Fruit fly (Drosophila melanogaster) whole organism, prepupa: ENCODE results near the gene CG6418.

Source experiments
- CG10631 ChIP-seq: fragments of 200-800 bp; sonication (Bioruptor generic); optimal IDR thresholded peaks from 2 replicates; lab custom pipeline; 2016; ENCODE audit warnings: missing biosample characterization, missing genetic modification characterization
- CG10669 ChIP-seq: fragments of 200-800 bp; sonication (Bioruptor generic); optimal IDR thresholded peaks from 3 replicates; lab custom pipeline; 2018; ENCODE audit warnings: missing biosample characterization, mild to moderate bottlenecking, missing genetic modification characterization, moderate library complexity
- CG11762 ChIP-seq: fragments of 200-800 bp; sonication (Bioruptor generic); optimal IDR thresholded peaks from 3 replicates; lab custom pipeline; 2016; ENCODE audit warnings: missing biosample characterization, missing genetic modification characterization; ENCODE audit not compliant: insufficient read depth
- CG15336 ChIP-seq: fragments of 200-800 bp; sonication (Bioruptor generic); IDR thresholded peaks from 2 replicates; pipeline ENCODE4 v1.3.6; 2022; ENCODE audit warnings: missing biosample characterization, missing genetic modification characterization
- CG1621 ChIP-seq: fragments of 200-800 bp; sonication (Bioruptor generic); optimal IDR thresholded peaks from 3 replicates; lab custom pipeline; 2018; ENCODE audit warnings: missing biosample characterization, mild to moderate bottlenecking, missing genetic modification characterization
- CG16779 ChIP-seq: fragments of 200-800 bp; sonication (Bioruptor generic); optimal IDR thresholded peaks from 3 replicates; lab custom pipeline; 2017; ENCODE audit warnings: missing biosample characterization, mild to moderate bottlenecking, missing genetic modification characterization
- CG3032 ChIP-seq: fragments of 200-800 bp; optimal IDR thresholded peaks from 2 replicates; lab custom pipeline; 2019; ENCODE audit warnings: missing biosample characterization, mild to moderate bottlenecking, missing genetic modification characterization, moderate library complexity
- CG32006 ChIP-seq: fragments of 200-800 bp; sonication (Bioruptor generic); optimal IDR thresholded peaks from 3 replicates; lab custom pipeline; 2017; ENCODE audit warnings: missing biosample characterization, mild to moderate bottlenecking, missing genetic modification characterization
- CG34406 ChIP-seq: fragments of 200-800 bp; sonication (Bioruptor generic); optimal IDR thresholded peaks from 3 replicates; lab custom pipeline; 2016; ENCODE audit warnings: missing biosample characterization, missing genetic modification characterization
- CG4318 ChIP-seq: fragments of 200-800 bp; sonication (Bioruptor generic); optimal IDR thresholded peaks from 3 replicates; lab custom pipeline; 2017; ENCODE audit warnings: missing biosample characterization, mild to moderate bottlenecking, missing genetic modification characterization
- CG6163 ChIP-seq: fragments of 200-800 bp; sonication (Bioruptor generic); IDR thresholded peaks from 3 replicates; pipeline ENCODE4 v1.3.6; 2022; ENCODE audit warnings: missing biosample characterization, missing genetic modification characterization
- CG6808 ChIP-seq: fragments of 200-800 bp; sonication (Bioruptor generic); optimal IDR thresholded peaks from 3 replicates; lab custom pipeline; 2017; ENCODE audit warnings: missing biosample characterization, missing genetic modification characterization, mild to moderate bottlenecking, moderate library complexity, missing genetic modification reagents
- CG7368 ChIP-seq: fragments of 200-800 bp; sonication (Bioruptor generic); optimal IDR thresholded peaks from 3 replicates; lab custom pipeline; 2016; ENCODE audit warnings: missing biosample characterization, missing genetic modification characterization
- CG8119 ChIP-seq: fragments of 200-800 bp; sonication (Bioruptor generic); IDR thresholded peaks from 3 replicates; pipeline ENCODE4 v1.3.6; 2022; ENCODE audit warnings: missing biosample characterization, missing genetic modification characterization
- CG8632 ChIP-seq: fragments of 200-800 bp; sonication (Bioruptor generic); optimal IDR thresholded peaks from 3 replicates; lab custom pipeline; 2016; ENCODE audit warnings: missing biosample characterization, missing genetic modification characterization
- CG9139 ChIP-seq: fragments of 200-800 bp; sonication (Bioruptor generic); optimal IDR thresholded peaks from 3 replicates; lab custom pipeline; 2017; ENCODE audit warnings: missing biosample characterization, mild to moderate bottlenecking, missing genetic modification characterization
- Eip75B ChIP-seq: fragments of 200-800 bp; sonication (Bioruptor generic); optimal IDR thresholded peaks from 3 replicates; lab custom pipeline; 2016; ENCODE audit warnings: missing biosample characterization, missing genetic modification characterization
- Eip78C ChIP-seq: fragments of 200-800 bp; sonication (Bioruptor generic); peaks from one replicate; lab custom pipeline; 2016; ENCODE audit warnings: missing biosample characterization, missing genetic modification characterization
- Eip93F ChIP-seq: fragments of 200-800 bp; sonication (Bioruptor generic); optimal IDR thresholded peaks from 2 replicates; lab custom pipeline; 2016; ENCODE audit warnings: missing biosample characterization, mild to moderate bottlenecking, missing genetic modification characterization
- Ets21C ChIP-seq: fragments of 200-800 bp; sonication (Bioruptor generic); optimal IDR thresholded peaks from 3 replicates; lab custom pipeline; 2016; ENCODE audit warnings: missing biosample characterization, missing genetic modification characterization
- Ets96B ChIP-seq: fragments of 200-800 bp; optimal IDR thresholded peaks from 2 replicates; lab custom pipeline; 2019; ENCODE audit warnings: missing biosample characterization, mild to moderate bottlenecking, missing genetic modification characterization, moderate library complexity
- Hr38 ChIP-seq: sonication (Bioruptor generic); optimal IDR thresholded peaks from 2 replicates; lab custom pipeline; 2016; ENCODE audit warnings: missing biosample characterization, missing genetic modification characterization
- Hr39 ChIP-seq: fragments of 200-800 bp; sonication (Bioruptor generic); optimal IDR thresholded peaks from 2 replicates; lab custom pipeline; 2016; ENCODE audit warnings: missing biosample characterization, missing genetic modification characterization
- Hr4 ChIP-seq: fragments of 200-800 bp; sonication (Bioruptor generic); optimal IDR thresholded peaks from 3 replicates; lab custom pipeline; 2016; ENCODE audit warnings: missing biosample characterization, missing genetic modification characterization
- Lpt ChIP-seq: fragments of 200-800 bp; sonication (Bioruptor generic); optimal IDR thresholded peaks from 3 replicates; lab custom pipeline; 2016; ENCODE audit warnings: missing biosample characterization, missing genetic modification characterization
- Met ChIP-seq: fragments of 200-800 bp; sonication (Bioruptor generic); optimal IDR thresholded peaks from 3 replicates; lab custom pipeline; 2016; ENCODE audit warnings: missing biosample characterization, missing genetic modification characterization
- OdsH ChIP-seq: fragments of 200-800 bp; sonication (Bioruptor generic); optimal IDR thresholded peaks from 3 replicates; lab custom pipeline; 2016; ENCODE audit warnings: missing biosample characterization, missing genetic modification characterization
- Smox ChIP-seq: fragments of 200-800 bp; sonication (Bioruptor generic); optimal IDR thresholded peaks from 3 replicates; lab custom pipeline; 2016; ENCODE audit warnings: missing biosample characterization, missing genetic modification characterization
- Sox102F ChIP-seq: fragments of 200-800 bp; sonication (Bioruptor generic); optimal IDR thresholded peaks from 2 replicates; lab custom pipeline; 2016; ENCODE audit warnings: missing biosample characterization, mild to moderate bottlenecking, missing genetic modification characterization
- Sox14 ChIP-seq: fragments of 200-800 bp; sonication (Bioruptor generic); optimal IDR thresholded peaks from 3 replicates; lab custom pipeline; 2016; ENCODE audit warnings: missing biosample characterization, missing genetic modification characterization
- Sox15 ChIP-seq: fragments of 200-800 bp; sonication (Bioruptor generic); optimal IDR thresholded peaks from 3 replicates; lab custom pipeline; 2016; ENCODE audit warnings: missing biosample characterization, missing genetic modification characterization
- achi ChIP-seq: fragments of 200-800 bp; sonication (Bioruptor generic); optimal IDR thresholded peaks from 3 replicates; lab custom pipeline; 2016; ENCODE audit warnings: missing biosample characterization, missing genetic modification characterization
- acj6 ChIP-seq: fragments of 200-800 bp; sonication (Bioruptor generic); optimal IDR thresholded peaks from 3 replicates; lab custom pipeline; 2016; ENCODE audit warnings: missing biosample characterization, missing genetic modification characterization
- cyc ChIP-seq: fragments of 200-800 bp; sonication (Bioruptor generic); optimal IDR thresholded peaks from 3 replicates; lab custom pipeline; 2016; ENCODE audit warnings: missing biosample characterization, missing genetic modification characterization
- dsx ChIP-seq: fragments of 200-800 bp; optimal IDR thresholded peaks from 3 replicates; lab custom pipeline; 2019; ENCODE audit warnings: missing biosample characterization, mild to moderate bottlenecking, missing genetic modification characterization, moderate library complexity; ENCODE audit not compliant: poor library complexity, severe bottlenecking
- esn ChIP-seq: fragments of 200-800 bp; sonication (Bioruptor generic); optimal IDR thresholded peaks from 2 replicates; lab custom pipeline; 2016; ENCODE audit warnings: missing biosample characterization, mild to moderate bottlenecking, missing genetic modification characterization, moderate library complexity
- fd85E ChIP-seq: fragments of 200-800 bp; sonication (Bioruptor generic); optimal IDR thresholded peaks from 3 replicates; lab custom pipeline; 2016; ENCODE audit warnings: missing biosample characterization, missing genetic modification characterization
- fkh ChIP-seq: fragments of 200-800 bp; sonication (Bioruptor generic); optimal IDR thresholded peaks from 3 replicates; lab custom pipeline; 2017; ENCODE audit warnings: missing biosample characterization, mild to moderate bottlenecking, missing genetic modification characterization, moderate library complexity
- lz ChIP-seq: fragments of 200-800 bp; sonication (Bioruptor generic); optimal IDR thresholded peaks from 3 replicates; lab custom pipeline; 2016; ENCODE audit warnings: missing biosample characterization, missing genetic modification characterization
- net ChIP-seq: fragments of 200-800 bp; sonication (Bioruptor generic); optimal IDR thresholded peaks from 3 replicates; lab custom pipeline; 2016; ENCODE audit warnings: missing biosample characterization, missing genetic modification characterization
- pdm3 ChIP-seq: fragments of 200-800 bp; sonication (Bioruptor generic); optimal IDR thresholded peaks from 3 replicates; lab custom pipeline; 2016; ENCODE audit warnings: missing biosample characterization, missing genetic modification characterization
- spab ChIP-seq: fragments of 200-800 bp; sonication (Bioruptor generic); optimal IDR thresholded peaks from 2 replicates; lab custom pipeline; 2017; ENCODE audit warnings: missing biosample characterization, mild to moderate bottlenecking, missing genetic modification characterization, missing genetic modification reagents
- ss ChIP-seq, 2 experiments: fragments of 200-800 bp; sonication (Bioruptor generic); optimal IDR thresholded peaks; 2 replicates in 1 of 2; 3 replicates in 1 of 2; lab custom pipeline; 2017 to 2018; ENCODE audit warnings: mild to moderate bottlenecking in 2 of 2, missing biosample characterization in 2 of 2, missing genetic modification characterization in 2 of 2, moderate library complexity in 1 of 2
- vri ChIP-seq: fragments of 200-800 bp; sonication (Bioruptor generic); optimal IDR thresholded peaks from 3 replicates; lab custom pipeline; 2016; ENCODE audit warnings: missing biosample characterization, mild to moderate bottlenecking, missing genetic modification characterization

Gene CG6418

dm6 chr3L:10860042-10860643, 18.7 kb downstream of the CG6418 start:
- no peak for TF ChIP-seq OdsH (GFP tag; lab: Kevin White, UChicago)
- TF ChIP-seq Lpt, result no peak
- TF ChIP-seq fkh, result peak; percentile 52
- TF ChIP-seq Met (GFP tag; lab: Kevin White, UChicago), result no peak
- no peak for TF ChIP-seq net (GFP tag; lab: Kevin White, UChicago)
- TF ChIP-seq CG11762 (GFP tag; lab: Kevin White, UChicago), result no peak
- no peak for TF ChIP-seq acj6 (GFP tag; lab: Kevin White, UChicago)
- TF ChIP-seq CG8632 (GFP tag; lab: Kevin White, UChicago), result no peak
- peak; percentile 23 for TF ChIP-seq Eip78C

dm6 chr3L:10858569-10858968, 20.3 kb downstream of the CG6418 start:
- no peak for TF ChIP-seq CG3032 (tag; lab: Kevin White, UChicago)
- TF ChIP-seq fkh, result peak; percentile 86
- no peak for TF ChIP-seq achi
- no peak for TF ChIP-seq CG1621 (tag; lab: Kevin White, UChicago)
- TF ChIP-seq CG6808 (GFP tag; lab: Kevin White, UChicago), result no peak
- TF ChIP-seq acj6 (GFP tag; lab: Kevin White, UChicago), result no peak
- TF ChIP-seq cyc (GFP tag; lab: Kevin White, UChicago), result no peak
- no peak for TF ChIP-seq Ets96B
- no peak for TF ChIP-seq CG32006 (GFP tag; lab: Kevin White, UChicago)
- TF ChIP-seq net (GFP tag; lab: Kevin White, UChicago), result no peak
- TF ChIP-seq Smox (GFP tag; lab: Kevin White, UChicago), result no peak
- peak; percentile 5 for TF ChIP-seq CG34406 (GFP tag; lab: Kevin White, UChicago)
- TF ChIP-seq CG9139, result no peak
- TF ChIP-seq vri (GFP tag; lab: Kevin White, UChicago), result peak; percentile 9
- no peak for TF ChIP-seq Lpt
- TF ChIP-seq OdsH (GFP tag; lab: Kevin White, UChicago), result no peak
- TF ChIP-seq esn (GFP tag; lab: Kevin White, UChicago), result peak; percentile 8
- TF ChIP-seq lz (GFP tag; lab: Kevin White, UChicago), result no peak
- TF ChIP-seq Sox102F (GFP tag; lab: Kevin White, UChicago), result no peak
- 0 out of 3 replicates have a peak, but pooled peaks have one; percentile 12 for TF ChIP-seq CG6163 (GFP tag; lab: Robert Waterston, UW)
- TF ChIP-seq CG11762 (GFP tag; lab: Kevin White, UChicago), result no peak
- no peak for TF ChIP-seq CG4318
- TF ChIP-seq Sox14 (GFP tag; lab: Kevin White, UChicago), result no peak
- no peak for TF ChIP-seq Hr39 (GFP tag; lab: Kevin White, UChicago)
- no peak for TF ChIP-seq Ets21C (GFP tag; lab: Kevin White, UChicago)
- TF ChIP-seq Eip75B (GFP tag; lab: Kevin White, UChicago), result no peak
- TF ChIP-seq Hr4 (GFP tag; lab: Kevin White, UChicago), result no peak
- TF ChIP-seq Eip93F, result no peak
- TF ChIP-seq CG15336 (GFP tag; lab: Robert Waterston, UW), result no peak
- no peak for TF ChIP-seq spab (GFP tag; lab: Kevin White, UChicago)
- no peak for TF ChIP-seq CG7368
- TF ChIP-seq CG16779 (tag; lab: Kevin White, UChicago), result no peak
- TF ChIP-seq, all 60 proteins: peak for 5

dm6 chr3L:10857515-10858023, 21.3 kb downstream of the CG6418 start:
- TF ChIP-seq CG7368 (no peak), Hr38 (GFP tag; lab: Kevin White, UChicago) (no peak), CG1621 (tag; lab: Kevin White, UChicago) (peak; percentile 59), Eip93F (peak; percentile 85), CG10631 (GFP tag; lab: Kevin White, UChicago) (no peak), Sox102F (GFP tag; lab: Kevin White, UChicago) (peak; percentile 61), vri (GFP tag; lab: Kevin White, UChicago) (peak; percentile 37), lz (GFP tag; lab: Kevin White, UChicago) (peak; percentile 37), pdm3 (GFP tag; lab: Kevin White, UChicago) (no peak), dsx (GFP tag; lab: Kevin White, UChicago) (peak; percentile 61), CG10669 (peak; percentile 0), Sox15 (no peak), CG3032 (tag; lab: Kevin White, UChicago) (peak; percentile 24), ss (GFP tag; optimal IDR thresholded peaks at IDR 0.05; lab: Kevin White, UChicago) (peak; percentile 62 to 69), Hr39 (GFP tag; lab: Kevin White, UChicago) (no peak), CG32006 (GFP tag; lab: Kevin White, UChicago) (no peak), CG15336 (GFP tag; lab: Robert Waterston, UW) (peak; percentile 66), CG34406 (GFP tag; lab: Kevin White, UChicago) (peak; percentile 34), Eip75B (GFP tag; lab: Kevin White, UChicago) (peak; percentile 38), fd85E (GFP tag; lab: Kevin White, UChicago) (no peak), Ets96B (peak; percentile 2), Ets21C (GFP tag; lab: Kevin White, UChicago) (no peak), net (GFP tag; lab: Kevin White, UChicago) (no peak), CG8119 (peak; percentile 32; the same call in 1 of the 3 replicates)
